Worm (Caenorhabditis elegans): ENCODE measurements around the gene nhr-170.
"Not testable (repeated sequence)": the region's sequence is repeated elsewhere in the genome, so short reads cannot be mapped to it uniquely, and the experiment has no call there.

Gene nhr-170

DNA sequence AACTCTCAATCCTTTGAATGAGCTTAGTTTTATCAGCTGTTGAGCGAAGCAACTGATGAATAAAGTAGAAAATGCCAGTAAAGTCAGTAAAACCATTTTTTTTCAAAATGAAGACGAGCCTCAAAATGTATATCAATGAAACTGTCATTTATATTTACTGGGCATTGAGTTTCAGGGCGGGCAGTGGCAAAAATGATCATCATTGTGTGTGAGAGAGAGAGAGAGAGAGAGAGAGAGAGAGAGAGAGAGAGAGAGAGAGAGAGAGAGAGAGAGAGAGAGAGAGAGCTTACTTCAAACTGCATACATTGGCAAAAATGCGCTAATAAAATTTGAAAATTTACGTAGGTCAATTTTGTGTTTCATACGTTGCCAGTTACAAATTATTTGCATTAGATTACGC is 40.5 kb downstream of the nhr-170 start, which contains the start of gene F11D11.3:
Gene F11D11.3, minus strand, starts transcription at position 101 of the 400 bp plus-strand sequence.
- TF ChIP-seq sea-1 (GFP tag; conservative IDR thresholded peaks at IDR 0.05) (no peak), scrt-1 (GFP tag; IDR thresholded peaks at IDR 0.05) (no peak), tbx-37 (GFP tag; conservative IDR thresholded peaks at IDR 0.05) (no peak), ets-7 (tag; optimal IDR thresholded peaks at IDR 0.05) (no peak), ama-1 (optimal IDR thresholded peaks at IDR 0.05) (no peak), flt-1 (GFP tag; IDR thresholded peaks at IDR 0.05) (no peak), hmg-4 (GFP tag; optimal IDR thresholded peaks at IDR 0.05) (no peak)

DNA sequence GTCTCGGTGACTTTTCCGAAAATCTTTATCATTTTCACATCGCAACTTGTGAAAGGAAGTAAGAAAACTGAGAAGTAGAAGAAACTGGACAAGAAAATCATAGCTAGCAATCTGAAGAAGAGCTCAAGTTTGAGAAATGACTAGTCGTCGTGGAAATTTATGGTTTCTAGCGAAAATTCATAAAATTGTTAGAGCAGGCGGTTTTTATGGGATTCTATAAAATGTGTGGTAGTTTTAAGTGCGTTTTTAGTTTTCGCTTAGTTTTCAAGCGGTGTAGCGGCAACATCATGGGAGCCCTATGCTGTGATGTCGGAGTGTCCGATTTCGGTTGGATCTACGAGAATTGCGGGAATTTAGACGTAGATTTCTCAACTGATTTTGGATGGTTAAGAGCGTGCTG is 46.3 kb downstream of the nhr-170 start, which contains the start of gene clec-254:
Gene clec-254, minus strand, starts transcription at position 101 of the 400 bp plus-strand sequence.
- not testable (repeated sequence) for TF ChIP-seq pes-1 (GFP tag; IDR thresholded peaks at IDR 0.05); flt-1 (GFP tag; IDR thresholded peaks at IDR 0.05); hmbx-1 (tag; optimal IDR thresholded peaks at IDR 0.05)

ce11 chrV:18753036-18753435 is 47.6 kb downstream of the nhr-170 start, which contains the start of gene F11D11.6:
Gene F11D11.6 (minus strand): TSS chrV:18753136.
- TF ChIP-seq ceh-13 (GFP tag; optimal IDR thresholded peaks at IDR 0.05) (no peak), flt-1 (GFP tag; IDR thresholded peaks at IDR 0.05) (no peak), tbx-37 (GFP tag; conservative IDR thresholded peaks at IDR 0.05) (no peak), ets-7 (tag; optimal IDR thresholded peaks at IDR 0.05) (no peak), F13C5.2 (tag; optimal IDR thresholded peaks at IDR 0.05) (no peak), hmbx-1 (tag; optimal IDR thresholded peaks at IDR 0.05) (no peak), aly-1 (tag; optimal IDR thresholded peaks at IDR 0.05) (no peak), hmg-4 (GFP tag; optimal IDR thresholded peaks at IDR 0.05) (no peak), tra-4 (tag; optimal IDR thresholded peaks at IDR 0.05) (no peak)

ce11 chrV:18750445-18750844 is 50.2 kb downstream of the nhr-170 start, which contains the start of the genes F11D11.21 and F11D11.12:
Gene F11D11.21 (minus strand): TSS chrV:18750545.
Gene F11D11.12 (minus strand): TSS chrV:18750682.
- TF ChIP-seq ceh-13 (GFP tag; optimal IDR thresholded peaks at IDR 0.05) (no peak), sea-1 (GFP tag; conservative IDR thresholded peaks at IDR 0.05) (no peak), flt-1 (GFP tag; IDR thresholded peaks at IDR 0.05) (no peak), tbx-11 (GFP tag; IDR thresholded peaks at IDR 0.05) (no peak), ceh-36 (tag; optimal IDR thresholded peaks at IDR 0.05) (no peak), tbx-37 (GFP tag; conservative IDR thresholded peaks at IDR 0.05) (no peak), pes-1 (GFP tag; IDR thresholded peaks at IDR 0.05) (no peak), ets-7 (tag; optimal IDR thresholded peaks at IDR 0.05) (no peak), B0310.2 (tag; optimal IDR thresholded peaks at IDR 0.05) (no peak), scrt-1 (GFP tag; IDR thresholded peaks at IDR 0.05) (no peak), aly-1 (tag; optimal IDR thresholded peaks at IDR 0.05) (no peak), hmbx-1 (tag; optimal IDR thresholded peaks at IDR 0.05) (no peak), F13C5.2 (tag; optimal IDR thresholded peaks at IDR 0.05) (no peak), hnd-1 (tag; optimal IDR thresholded peaks at IDR 0.05) (no peak)

ce11 chrV:18748726-18749125 is 51.9 kb downstream of the nhr-170 start, which contains the start of gene clec-252:
Gene clec-252 (minus strand): TSS chrV:18748826.
- TF ChIP-seq hnd-1 (tag; optimal IDR thresholded peaks at IDR 0.05), result no peak
- TF ChIP-seq tra-4 (tag; optimal IDR thresholded peaks at IDR 0.05), result no peak
- no peak for TF ChIP-seq flt-1 (GFP tag; IDR thresholded peaks at IDR 0.05)
- TF ChIP-seq B0310.2 (tag; optimal IDR thresholded peaks at IDR 0.05), result no peak
- no peak for TF ChIP-seq ceh-13 (GFP tag; optimal IDR thresholded peaks at IDR 0.05)
- TF ChIP-seq tbx-37 (GFP tag; conservative IDR thresholded peaks at IDR 0.05), result no peak

- TF ChIP-seq ama-1 (optimal IDR thresholded peaks at IDR 0.05) (no peak), tbx-37 (GFP tag; conservative IDR thresholded peaks at IDR 0.05) (no peak), ceh-13 (GFP tag; optimal IDR thresholded peaks at IDR 0.05) (no peak), ceh-36 (tag; optimal IDR thresholded peaks at IDR 0.05) (no peak), hmg-4 (GFP tag; optimal IDR thresholded peaks at IDR 0.05) (no peak), tra-4 (tag; optimal IDR thresholded peaks at IDR 0.05) (no peak), ets-7 (tag; optimal IDR thresholded peaks at IDR 0.05) (no peak), pes-1 (GFP tag; IDR thresholded peaks at IDR 0.05) (no peak), scrt-1 (GFP tag; IDR thresholded peaks at IDR 0.05) (no peak), sea-1 (GFP tag; conservative IDR thresholded peaks at IDR 0.05) (no peak), tbx-11 (GFP tag; IDR thresholded peaks at IDR 0.05) (no peak), hnd-1 (tag; optimal IDR thresholded peaks at IDR 0.05) (no peak), B0310.2 (tag; optimal IDR thresholded peaks at IDR 0.05) (no peak), aly-1 (tag; optimal IDR thresholded peaks at IDR 0.05) (no peak), hmbx-1 (tag; optimal IDR thresholded peaks at IDR 0.05) (no peak), flt-1 (GFP tag; IDR thresholded peaks at IDR 0.05) (no peak), F13C5.2 (tag; optimal IDR thresholded peaks at IDR 0.05) (no peak)
Observed at ce11 chrV:18746937-18747660, 53.5 kb downstream of the nhr-170 start, which contains the start of gene clec-251. Gene clec-251 (minus strand): TSS chrV:18746987.
